Worm (Caenorhabditis elegans): ENCODE data around the gene del-7.

DNA sequence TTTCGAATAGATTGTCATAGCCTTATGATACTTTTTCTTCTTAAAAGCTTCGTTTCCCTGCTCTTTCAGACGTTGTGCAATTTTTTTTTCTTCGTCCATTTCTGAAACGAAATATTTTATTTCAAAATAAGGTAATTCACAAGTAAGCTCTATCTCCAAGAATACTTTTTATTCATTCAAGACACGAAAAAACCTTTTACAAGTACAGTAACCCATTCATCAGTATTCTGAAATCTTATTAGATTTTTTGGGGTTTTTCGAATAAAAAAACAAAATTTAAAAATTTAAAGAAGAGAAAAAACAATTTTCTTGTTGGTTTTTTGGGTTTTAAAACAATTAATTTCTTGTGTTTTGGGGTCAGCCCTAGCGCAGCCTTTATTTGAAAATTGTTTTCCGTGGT, 18.6 kb downstream of the del-7 start, which contains the start of gene rpap-3:
- no peak for TF ChIP-seq unc-130 (GFP tag; optimal IDR thresholded peaks at IDR 0.05)
- TF ChIP-seq lin-13 (GFP tag; optimal IDR thresholded peaks at IDR 0.05) = no peak
- TF ChIP-seq hlh-30 (tag; optimal IDR thresholded peaks at IDR 0.05; ENCODE audit: insufficient read depth) = no peak
- no peak for TF ChIP-seq Y5F2A.4 (GFP tag; optimal IDR thresholded peaks at IDR 0.05)
- no peak for TF ChIP-seq pha-4 (GFP tag; IDR thresholded peaks at IDR 0.05)
- TF ChIP-seq pha-4 (tag; optimal IDR thresholded peaks at IDR 0.05) = no peak
- TF ChIP-seq ZK546.5 (tag; optimal IDR thresholded peaks at IDR 0.05) = no peak
- no peak for TF ChIP-seq php-3 (GFP tag; IDR thresholded peaks at IDR 0.05)
- TF ChIP-seq ctbp-1 (GFP tag; IDR thresholded peaks at IDR 0.05) = no peak
- TF ChIP-seq tra-1 (GFP tag; IDR thresholded peaks at IDR 0.05) = no peak
- TF ChIP-seq jun-1 (tag; optimal IDR thresholded peaks at IDR 0.05) = no peak
- no peak for TF ChIP-seq lin-1 (GFP tag; IDR thresholded peaks at IDR 0.05)

All from whole organism, L4 larva.